Fruit fly (Drosophila melanogaster) Kc167 (cell line): ENCODE data around the gene Pfdn6.

Source experiments
- Myc ChIP-seq: fragments of >200 bp; optimal IDR thresholded peaks from 2 replicates; lab custom pipeline; 2017; ENCODE audit warnings: missing external identifiers
- Sin3A ChIP-seq: fragments of >200 bp; optimal IDR thresholded peaks from 2 replicates; lab custom pipeline; 2018; ENCODE audit warnings: missing external identifiers
- insv ChIP-seq: fragments of >200 bp; optimal IDR thresholded peaks from 3 replicates; lab custom pipeline; 2018; ENCODE audit warnings: missing external identifiers

dm6 chr3L:19913328-19913936, 10.0 kb upstream of the Pfdn6 start, which contains the start of gene Mtr3:
- TF ChIP-seq insv: no peak
- no peak for TF ChIP-seq Sin3A (lab: Kevin White, UChicago)
- no peak for TF ChIP-seq Myc (lab: Kevin White, UChicago)
